Worm (Caenorhabditis elegans) whole organism, young adult: ENCODE data around the gene nhr-124.

Source experiments
- cebp-1 ChIP-seq, 2 experiments: fragments of 200-800 bp in 1 of 2; sonication (Bioruptor generic) in 1 of 2; sonication (generic microtip) in 1 of 2; IDR thresholded peaks in 1 of 2; optimal IDR thresholded peaks in 1 of 2; 2 replicates each; pipeline versions ENCODE4 v1.3.6 to Lab custom; 2017 to 2022; ENCODE audit warnings: missing compliant biosample characterization in 2 of 2, missing genetic modification characterization in 2 of 2, mild to moderate bottlenecking in 1 of 2, missing genetic modification reagents in 1 of 2, moderate library complexity in 1 of 2
- gei-17 ChIP-seq: fragments of 200-800 bp; sonication (Bioruptor generic); optimal IDR thresholded peaks from 2 replicates; lab custom pipeline; 2018; ENCODE audit warnings: mild to moderate bottlenecking, missing genetic modification characterization, missing compliant biosample characterization

- TF ChIP-seq cebp-1 (GFP tag; IDR thresholded peaks at IDR 0.05; lab: Robert Waterston, UW) = no peak
- no peak for TF ChIP-seq cebp-1 (tag; optimal IDR thresholded peaks at IDR 0.05; lab: Kevin White, UChicago)
- no peak for TF ChIP-seq gei-17 (GFP tag; lab: Kevin White, UChicago)
Measured at ce11 chrV:3929099-3929498, 43.1 kb upstream of the nhr-124 start, which contains the start of gene srx-64.
